Worm (Caenorhabditis elegans) whole organism, late embryonic: ENCODE results near the gene F11D11.6.

Source experiments
- ceh-2 ChIP-seq: sonication (generic microtip); optimal IDR thresholded peaks from 2 replicates; lab custom pipeline; 2016; ENCODE audit warnings: missing genotype, missing genetic modification characterization, missing compliant biosample characterization
- ceh-6 ChIP-seq: fragments of 200-800 bp; sonication (Bioruptor generic); optimal IDR thresholded peaks from 2 replicates; lab custom pipeline; 2018; ENCODE audit warnings: mild to moderate bottlenecking, missing genetic modification characterization, missing compliant biosample characterization
- dmd-4 ChIP-seq: sonication (generic microtip); optimal IDR thresholded peaks from 2 replicates; lab custom pipeline; 2016; ENCODE audit warnings: borderline replicate concordance, missing genetic modification characterization, missing compliant biosample characterization
- fkh-10 ChIP-seq: fragments of 150-350 bp; optimal IDR thresholded peaks from 2 replicates; lab custom pipeline; 2014; ENCODE audit warnings: missing biosample characterization, missing genetic modification reagents, missing genetic modification characterization
- npax-4 ChIP-seq: sonication (generic microtip); optimal IDR thresholded peaks from 2 replicates; lab custom pipeline; 2016; ENCODE audit warnings: missing genetic modification characterization, missing compliant biosample characterization

F11D11.6 gene

ce11 chrV:18706063-18706620 is 46.8 kb downstream of the F11D11.6 start, which contains the start of gene Y17D7C.1:
TSS of gene Y17D7C.1 (plus strand) at chrV:18706570.
- TF ChIP-seq ceh-2 (tag; lab: Kevin White, UChicago) (no peak), npax-4 (tag; lab: Kevin White, UChicago) (no peak)

- TF ChIP-seq dmd-4 (tag; lab: Kevin White, UChicago) (peak; percentile 70), fkh-10 (GFP tag; lab: Kevin White, UChicago) (peak; percentile 18), ceh-6 (GFP tag; lab: Kevin White, UChicago) (no peak)
Observed at ce11 chrV:18705319-18706062, 47.4 kb downstream of the F11D11.6 start.
